Worm (Caenorhabditis elegans): ENCODE measurements around the gene K09F5.4.

Gene K09F5.4

DNA sequence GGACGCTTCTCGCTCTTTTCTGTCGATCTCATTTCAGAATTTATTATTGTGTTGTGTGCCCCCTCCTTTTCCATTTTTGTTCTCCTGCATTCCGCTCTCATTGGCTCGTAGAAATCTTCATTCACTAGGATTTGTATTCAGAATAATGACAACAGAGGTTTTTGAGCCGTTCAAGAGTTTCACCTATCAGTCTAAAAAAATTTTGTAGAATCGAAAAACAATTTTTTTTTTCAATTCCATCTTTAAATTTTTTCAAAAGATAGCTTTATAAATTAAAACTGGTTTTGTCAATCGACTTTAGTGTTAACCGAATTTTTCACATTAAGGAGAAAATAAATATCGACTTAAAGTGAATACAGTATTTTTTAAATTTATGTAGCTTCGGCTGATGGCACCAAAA, at the start of gene K09F5.4:
Gene K09F5.4, minus strand, starts transcription at position 101 of the 400 bp plus-strand sequence.
- TF ChIP-seq dao-5 (tag; optimal IDR thresholded peaks at IDR 0.05) (no peak), him-1 (tag; optimal IDR thresholded peaks at IDR 0.05) (no peak), W03F9.2 (tag; optimal IDR thresholded peaks at IDR 0.05) (no peak)

DNA sequence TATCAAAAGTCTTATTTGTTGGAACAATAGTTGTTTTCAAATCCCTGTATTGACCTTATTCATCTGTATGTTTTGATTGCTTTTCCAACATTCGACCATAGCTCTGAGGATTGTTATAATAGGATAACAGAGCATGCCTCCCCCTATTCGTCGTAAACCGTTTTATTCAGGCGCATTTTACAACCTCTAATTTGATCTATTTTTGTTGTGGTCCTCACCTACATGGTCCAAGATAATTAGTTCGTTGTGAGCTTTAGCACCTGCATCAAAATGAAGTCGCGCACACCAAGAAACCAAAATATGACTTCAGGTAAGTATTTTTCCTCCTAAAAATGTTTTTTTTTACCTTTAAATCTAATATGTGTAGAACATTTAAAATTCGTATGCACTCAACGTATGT, 42.2 kb upstream of the K09F5.4 start, which contains the start of gene deg-1:
Gene deg-1, plus strand, starts transcription at position 301 of the 400 bp plus-strand sequence.
- TF ChIP-seq dao-5 (tag; optimal IDR thresholded peaks at IDR 0.05), result no peak

ce11 chrX:7750084-7750483, 39.5 kb upstream of the K09F5.4 start:
- TF ChIP-seq W03F9.2 (tag; optimal IDR thresholded peaks at IDR 0.05) (no peak), dao-5 (tag; optimal IDR thresholded peaks at IDR 0.05) (no peak)

DNA sequence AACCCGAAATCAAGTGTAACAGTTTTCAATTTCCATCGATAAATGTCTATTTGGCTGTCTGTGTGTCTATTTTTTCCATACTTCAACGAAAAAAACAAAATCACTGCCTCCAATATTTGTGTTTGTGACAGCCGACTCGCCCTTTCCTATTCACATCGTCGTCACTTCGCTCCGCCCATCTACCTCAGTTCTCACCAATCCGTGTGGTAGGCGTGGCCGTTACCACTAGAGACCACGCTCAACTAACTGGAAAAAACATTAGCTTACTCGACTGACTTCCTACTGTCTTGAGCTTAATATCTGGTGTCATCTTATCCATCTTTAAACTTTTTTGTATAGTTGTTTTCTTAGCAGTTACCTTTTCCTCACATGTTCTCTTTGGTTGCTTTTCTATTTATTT, 34.8 kb upstream of the K09F5.4 start:
- no peak for TF ChIP-seq dao-5 (tag; optimal IDR thresholded peaks at IDR 0.05)
- no peak for TF ChIP-seq him-1 (tag; optimal IDR thresholded peaks at IDR 0.05)
- no peak for TF ChIP-seq W03F9.2 (tag; optimal IDR thresholded peaks at IDR 0.05)

DNA sequence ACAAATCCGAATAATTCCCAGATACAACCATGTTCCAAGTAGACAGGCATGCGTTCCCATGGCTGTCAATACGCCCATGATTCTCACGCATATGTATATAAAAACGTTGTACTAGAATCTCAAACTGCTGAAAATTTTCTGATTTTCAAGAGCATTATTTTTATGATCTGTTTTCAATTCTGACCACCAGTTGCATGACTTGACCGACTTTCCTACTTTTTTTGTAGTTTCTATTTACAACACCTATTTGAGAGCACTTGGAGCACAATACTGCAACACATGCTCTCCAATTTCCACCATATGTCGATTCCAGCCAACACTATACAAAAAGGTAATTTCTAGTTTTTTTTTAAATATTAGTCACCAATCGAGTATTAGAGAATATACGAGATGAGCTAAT, 33.4 kb upstream of the K09F5.4 start, which contains the start of gene ref-2:
Gene ref-2, plus strand, starts transcription at position 301 of the 400 bp plus-strand sequence.
- TF ChIP-seq W03F9.2 (tag; optimal IDR thresholded peaks at IDR 0.05) (no peak), him-1 (tag; optimal IDR thresholded peaks at IDR 0.05) (no peak), dao-5 (tag; optimal IDR thresholded peaks at IDR 0.05) (no peak)

DNA sequence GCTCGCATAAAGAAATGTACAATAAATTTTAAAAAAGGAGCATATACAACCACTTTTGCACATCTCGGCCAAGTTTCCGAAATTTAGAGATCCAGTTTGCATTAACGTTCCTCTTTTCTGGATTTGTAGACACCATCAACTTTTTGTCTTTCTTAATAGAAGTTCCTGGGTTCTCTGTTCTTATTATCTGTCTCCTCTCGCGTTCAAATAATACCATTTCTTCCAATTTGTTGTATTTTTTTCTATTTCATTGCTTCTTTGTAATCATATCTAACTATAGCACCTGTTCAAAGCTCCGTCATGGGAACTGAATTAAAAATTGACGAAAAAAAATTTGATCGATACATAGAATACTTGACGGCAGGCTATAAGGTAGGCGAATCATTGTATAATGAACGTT, 28.8 kb upstream of the K09F5.4 start, which contains the start of gene K09F5.1:
Gene K09F5.1, plus strand, starts transcription at position 301 of the 400 bp plus-strand sequence.
- TF ChIP-seq dao-5 (tag; optimal IDR thresholded peaks at IDR 0.05) (no peak), him-1 (tag; optimal IDR thresholded peaks at IDR 0.05) (no peak)

DNA sequence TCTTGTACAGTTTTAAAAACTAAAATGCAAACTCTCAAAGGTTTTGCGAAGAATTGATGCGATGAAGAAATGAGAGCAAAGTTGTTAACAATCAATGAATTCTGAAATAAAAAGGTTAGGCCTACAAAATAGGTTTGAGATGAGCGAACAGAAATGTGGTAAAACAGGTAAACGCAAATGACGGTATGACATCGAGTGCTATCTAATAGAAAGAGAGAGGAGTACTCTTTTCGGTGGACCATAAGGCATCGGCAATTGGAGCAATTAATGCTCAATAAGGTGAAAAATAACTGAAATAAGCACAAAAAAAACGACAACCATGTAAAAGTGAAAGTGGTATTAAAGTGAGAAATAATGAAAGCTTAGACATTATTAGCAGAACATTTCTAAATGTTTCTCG, 25.6 kb upstream of the K09F5.4 start, which contains the start of gene set-12:
Gene set-12, minus strand, starts transcription at position 101 of the 400 bp plus-strand sequence.
- TF ChIP-seq dao-5 (tag; optimal IDR thresholded peaks at IDR 0.05), result no peak
- TF ChIP-seq W03F9.2 (tag; optimal IDR thresholded peaks at IDR 0.05), result no peak
- no peak for TF ChIP-seq him-1 (tag; optimal IDR thresholded peaks at IDR 0.05)

DNA sequence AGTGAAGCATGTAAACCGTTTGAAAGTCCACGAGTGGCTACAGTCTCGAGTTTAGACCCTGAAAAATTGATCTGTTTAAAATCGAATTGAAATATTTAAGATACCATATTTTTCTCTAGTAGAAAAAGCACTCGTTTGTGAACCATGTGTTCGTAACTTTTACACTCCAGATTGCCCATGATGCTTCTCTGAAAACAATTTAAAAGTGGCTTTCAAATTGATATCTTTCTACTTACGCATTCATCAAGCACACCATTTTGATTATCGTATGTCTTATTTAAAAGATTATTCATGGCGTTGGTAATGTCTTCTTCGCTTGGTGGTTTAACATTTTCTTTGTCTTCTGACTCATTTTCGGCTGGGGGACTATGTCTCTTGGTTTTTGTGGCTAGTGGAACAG, 23.0 kb upstream of the K09F5.4 start:
- no peak for TF ChIP-seq him-1 (tag; optimal IDR thresholded peaks at IDR 0.05)

DNA sequence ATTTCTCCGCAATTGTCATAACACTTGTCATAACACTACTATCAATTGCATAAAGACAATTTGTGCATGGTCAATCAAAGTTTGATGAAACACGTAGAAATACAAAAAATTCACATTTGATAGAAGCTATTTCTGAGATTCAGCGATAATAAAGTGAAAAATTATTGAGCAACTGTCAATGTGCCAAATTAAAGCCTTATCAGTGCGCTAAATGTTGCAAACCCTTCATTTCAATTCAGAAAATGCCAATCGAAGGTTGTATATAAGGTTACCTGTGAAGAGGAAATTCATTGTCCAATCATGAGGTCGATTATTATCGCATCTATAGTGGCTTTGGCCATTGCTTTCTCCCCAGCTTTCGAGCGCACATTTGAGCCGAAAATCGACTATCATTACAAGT, 17.1 kb upstream of the K09F5.4 start, which contains the start of gene vit-1:
Gene vit-1, plus strand, starts transcription at position 289 of the 400 bp plus-strand sequence.
- TF ChIP-seq him-1 (tag; optimal IDR thresholded peaks at IDR 0.05) (no peak), W03F9.2 (tag; optimal IDR thresholded peaks at IDR 0.05) (no peak), dao-5 (tag; optimal IDR thresholded peaks at IDR 0.05) (no peak)

DNA sequence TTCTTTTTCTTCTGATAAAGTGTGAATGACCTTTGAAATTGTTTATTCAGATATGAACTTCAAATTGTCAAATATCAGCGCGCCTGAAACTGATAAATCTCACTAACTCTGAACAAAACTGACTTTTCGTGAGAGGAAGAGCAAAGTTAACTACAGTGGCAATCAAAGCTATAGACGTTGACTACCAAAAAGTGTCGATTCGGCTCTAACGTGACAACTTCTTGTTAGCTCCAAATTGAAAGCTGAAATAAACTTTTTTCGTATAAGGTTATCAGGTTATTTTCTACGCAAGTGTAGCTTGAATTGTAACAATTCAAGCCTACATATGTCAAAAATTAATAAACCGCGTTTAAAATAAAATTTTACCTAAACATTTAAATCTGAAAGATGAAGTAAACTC, 15.8 kb upstream of the K09F5.4 start:
- TF ChIP-seq W03F9.2 (tag; optimal IDR thresholded peaks at IDR 0.05) (no peak), him-1 (tag; optimal IDR thresholded peaks at IDR 0.05) (no peak), dao-5 (tag; optimal IDR thresholded peaks at IDR 0.05) (no peak)

ce11 chrX:7725615-7726014, 15.1 kb upstream of the K09F5.4 start, which contains the start of gene spp-14:
Gene spp-14, plus strand, starts transcription at chrX:7725979.
- peak; percentile 13 for TF ChIP-seq dao-5 (tag; optimal IDR thresholded peaks at IDR 0.05)
- TF ChIP-seq him-1 (tag; optimal IDR thresholded peaks at IDR 0.05), result no peak

DNA sequence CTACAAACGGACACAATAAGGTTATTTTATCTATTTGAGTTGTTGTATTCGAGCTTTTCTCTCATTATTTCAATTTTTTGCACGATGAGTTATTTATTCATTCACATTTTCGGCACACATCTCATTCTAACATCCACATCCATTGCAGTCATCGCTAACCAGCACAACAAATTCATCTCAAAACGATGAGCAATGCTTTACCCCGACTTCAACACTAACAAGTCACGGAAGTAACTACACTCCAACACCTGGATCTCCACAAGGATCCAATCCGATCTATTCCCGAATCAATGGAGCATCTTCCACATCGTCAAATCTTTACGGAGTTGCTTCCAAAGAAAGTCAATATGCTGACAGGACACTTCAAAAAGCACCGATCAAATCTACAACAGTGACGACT, 13.6 kb upstream of the K09F5.4 start:
- TF ChIP-seq W03F9.2 (tag; optimal IDR thresholded peaks at IDR 0.05) (no peak), dao-5 (tag; optimal IDR thresholded peaks at IDR 0.05) (no peak), him-1 (tag; optimal IDR thresholded peaks at IDR 0.05) (no peak)

- TF ChIP-seq dao-5 (tag; optimal IDR thresholded peaks at IDR 0.05), result no peak
- TF ChIP-seq W03F9.2 (tag; optimal IDR thresholded peaks at IDR 0.05), result no peak
- TF ChIP-seq him-1 (tag; optimal IDR thresholded peaks at IDR 0.05), result no peak
These were observed 10.0 kb upstream of the K09F5.4 start for ce11 chrX:7720565-7720964.

DNA sequence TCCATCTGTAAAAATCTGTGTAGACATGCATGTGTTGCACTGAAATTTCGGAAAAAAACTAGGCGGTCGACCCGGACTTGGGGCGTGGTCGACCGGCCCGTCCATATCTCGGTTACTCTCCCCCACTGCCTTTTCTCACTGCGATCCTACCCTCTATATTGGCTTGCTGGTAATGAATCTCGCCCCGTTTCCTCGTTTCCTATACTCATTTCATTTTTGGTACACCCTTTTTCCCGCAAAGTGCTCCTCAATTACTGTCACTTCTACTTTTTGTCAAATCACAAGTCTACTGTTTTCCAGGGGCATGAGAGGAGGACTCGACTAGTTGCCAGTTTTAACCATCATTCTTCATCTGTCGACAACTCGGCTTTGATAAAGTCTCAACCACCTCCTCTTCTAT, 8.4 kb upstream of the K09F5.4 start, which contains the start of gene K09F5.6:
Gene K09F5.6, plus strand, starts transcription at position 301 of the 400 bp plus-strand sequence.
- TF ChIP-seq him-1 (tag; optimal IDR thresholded peaks at IDR 0.05), result no peak
- no peak for TF ChIP-seq W03F9.2 (tag; optimal IDR thresholded peaks at IDR 0.05)
- TF ChIP-seq dao-5 (tag; optimal IDR thresholded peaks at IDR 0.05), result no peak

ce11 chrX:7715463-7715862, 4.9 kb upstream of the K09F5.4 start:
- TF ChIP-seq him-1 (tag; optimal IDR thresholded peaks at IDR 0.05) (no peak), dao-5 (tag; optimal IDR thresholded peaks at IDR 0.05) (no peak), W03F9.2 (tag; optimal IDR thresholded peaks at IDR 0.05) (no peak)

Measured in whole organism, L4/young adult.